Fruit fly (Drosophila melanogaster) whole organism, embryonic: ENCODE measurements around the gene CG33111.
A peak's percentile ranks its signal among the peaks of the same experiment; 100 is the strongest.

Source experiments
- Atf6 ChIP-seq: fragments of 200-800 bp; sonication (Bioruptor generic); IDR thresholded peaks from 2 replicates; pipeline ENCODE4 v1.3.6; 2022; ENCODE audit warnings: missing biosample characterization, missing genetic modification characterization
- Bdp1 ChIP-seq: fragments of 200-800 bp; sonication (Bioruptor generic); optimal IDR thresholded peaks from 3 replicates; lab custom pipeline; 2016; ENCODE audit warnings: missing biosample characterization, missing genetic modification characterization
- CG11696 ChIP-seq: fragments of 200-800 bp; sonication (Bioruptor generic); IDR thresholded peaks from 2 replicates; pipeline ENCODE4 v1.3.6; 2022; ENCODE audit warnings: missing biosample characterization, missing genetic modification characterization
- CG12104 ChIP-seq: fragments of 200-800 bp; sonication (Bioruptor generic); optimal IDR thresholded peaks from 3 replicates; lab custom pipeline; 2016; ENCODE audit warnings: missing biosample characterization, missing genetic modification characterization
- CG12659 ChIP-seq: fragments of 200-800 bp; sonication (Bioruptor generic); optimal IDR thresholded peaks from 3 replicates; lab custom pipeline; 2017; ENCODE audit warnings: mild to moderate bottlenecking, missing biosample characterization, missing genetic modification reagents, missing genetic modification characterization
- CG13287 ChIP-seq: fragments of 200-800 bp; sonication (Bioruptor generic); IDR thresholded peaks from 2 replicates; pipeline ENCODE4 v1.3.6; 2022; ENCODE audit warnings: missing biosample characterization, missing genetic modification characterization; ENCODE audit not compliant: partially characterized antibody
- CG13424 ChIP-seq: fragments of 200-800 bp; sonication (Bioruptor generic); optimal IDR thresholded peaks from 2 replicates; lab custom pipeline; 2019; ENCODE audit warnings: missing biosample characterization, mild to moderate bottlenecking, missing genetic modification characterization, moderate library complexity
- CG15514 ChIP-seq: fragments of 200-800 bp; sonication (Bioruptor generic); optimal IDR thresholded peaks from 3 replicates; lab custom pipeline; 2017; ENCODE audit warnings: missing biosample characterization, missing genetic modification characterization, mild to moderate bottlenecking, moderate library complexity, missing genetic modification reagents
- CG1603 ChIP-seq: fragments of 200-800 bp; sonication (Bioruptor generic); optimal IDR thresholded peaks from 2 replicates; lab custom pipeline; 2019; ENCODE audit warnings: missing biosample characterization, mild to moderate bottlenecking, missing genetic modification characterization, moderate library complexity
- CG16813 ChIP-seq: fragments of 200-800 bp; sonication (Bioruptor generic); IDR thresholded peaks from 3 replicates; pipeline ENCODE4 v1.3.6; 2022; ENCODE audit warnings: missing biosample characterization, missing genetic modification characterization; ENCODE audit not compliant: partially characterized antibody
- CG17359 ChIP-seq: fragments of 200-800 bp; sonication (Bioruptor generic); optimal IDR thresholded peaks from 3 replicates; lab custom pipeline; 2018; ENCODE audit warnings: missing biosample characterization, mild to moderate bottlenecking, missing genetic modification characterization, moderate library complexity
- CG1792 ChIP-seq: fragments of 200-800 bp; sonication (Bioruptor generic); optimal IDR thresholded peaks from 2 replicates; lab custom pipeline; 2016; ENCODE audit warnings: missing biosample characterization, missing genetic modification characterization
- CG2116 ChIP-seq: fragments of 200-800 bp; sonication (Bioruptor generic); optimal IDR thresholded peaks from 3 replicates; lab custom pipeline; 2018; ENCODE audit warnings: missing biosample characterization, mild to moderate bottlenecking, missing genetic modification characterization
- CG2120 ChIP-seq: fragments of 200-800 bp; sonication (Bioruptor generic); optimal IDR thresholded peaks from 3 replicates; lab custom pipeline; 2016; ENCODE audit warnings: missing biosample characterization, missing genetic modification characterization
- CG2202 ChIP-seq: fragments of 200-800 bp; sonication (Bioruptor generic); optimal IDR thresholded peaks from 2 replicates; lab custom pipeline; 2018; ENCODE audit warnings: missing biosample characterization, mild to moderate bottlenecking, missing genetic modification characterization
- CG4282 ChIP-seq: fragments of 200-800 bp; sonication (Bioruptor generic); optimal IDR thresholded peaks from 2 replicates; lab custom pipeline; 2016; ENCODE audit warnings: missing biosample characterization, missing genetic modification characterization
- CG4360 ChIP-seq: fragments of 200-800 bp; sonication (Bioruptor generic); IDR thresholded peaks from 2 replicates; pipeline ENCODE4 v1.3.6; 2022; ENCODE audit warnings: missing biosample characterization, missing genetic modification characterization
- CG4617 ChIP-seq: fragments of 200-800 bp; sonication (Bioruptor generic); optimal IDR thresholded peaks from 3 replicates; lab custom pipeline; 2016; ENCODE audit warnings: missing biosample characterization, missing genetic modification characterization, borderline replicate concordance
- CG4707 ChIP-seq: fragments of 200-800 bp; sonication (Bioruptor generic); optimal IDR thresholded peaks from 2 replicates; lab custom pipeline; 2018; ENCODE audit warnings: missing biosample characterization, mild to moderate bottlenecking, missing genetic modification characterization, moderate library complexity
- CG7357 ChIP-seq: fragments of 200-800 bp; sonication (Bioruptor generic); IDR thresholded peaks from 3 replicates; pipeline ENCODE4 v1.3.6; 2022; ENCODE audit warnings: missing biosample characterization, missing genetic modification characterization
- CG8388 ChIP-seq: fragments of 200-800 bp; sonication (Bioruptor generic); optimal IDR thresholded peaks from 2 replicates; lab custom pipeline; 2019; ENCODE audit warnings: missing biosample characterization, mild to moderate bottlenecking, missing genetic modification characterization, moderate library complexity
- Dip3 ChIP-seq: fragments of 200-800 bp; sonication (Bioruptor generic); optimal IDR thresholded peaks from 3 replicates; lab custom pipeline; 2016; ENCODE audit warnings: missing biosample characterization, missing genetic modification characterization
- E2f1 ChIP-seq: fragments of 200-800 bp; sonication (Bioruptor generic); IDR thresholded peaks from 2 replicates; pipeline ENCODE4 v1.3.6; 2022; ENCODE audit warnings: missing biosample characterization, missing genetic modification characterization
- Elba2 ChIP-seq: fragments of 200-800 bp; sonication (Bioruptor generic); optimal IDR thresholded peaks from 3 replicates; lab custom pipeline; 2016; ENCODE audit warnings: missing biosample characterization, missing genetic modification characterization
- Fer3 ChIP-seq: fragments of 200-800 bp; sonication (Bioruptor generic); optimal IDR thresholded peaks from 2 replicates; lab custom pipeline; 2018; ENCODE audit warnings: missing biosample characterization, mild to moderate bottlenecking, missing genetic modification characterization, moderate library complexity
- Nf-YB ChIP-seq: fragments of 200-800 bp; sonication (Bioruptor generic); optimal IDR thresholded peaks from 3 replicates; lab custom pipeline; 2019; ENCODE audit warnings: missing biosample characterization, mild to moderate bottlenecking, missing genetic modification characterization, moderate library complexity
- Spps ChIP-seq: fragments of 200-800 bp; sonication (Bioruptor generic); optimal IDR thresholded peaks from 2 replicates; lab custom pipeline; 2018; ENCODE audit warnings: missing biosample characterization, mild to moderate bottlenecking, missing genetic modification characterization
- Trl ChIP-seq, 3 experiments: fragments of >200 bp in 2 of 3; fragments of 200-800 bp in 1 of 3; sonication (Bioruptor generic) in 1 of 3; optimal IDR thresholded peaks; 2 replicates in 1 of 3; 3 replicates in 2 of 3; lab custom pipeline; 2016 to 2017; ENCODE audit warnings: missing biosample characterization in 1 of 3, missing genetic modification characterization in 1 of 3
- amos ChIP-seq: fragments of 200-800 bp; sonication (Bioruptor generic); IDR thresholded peaks from 2 replicates; pipeline ENCODE4 v1.3.6; 2022; ENCODE audit warnings: missing biosample characterization, missing genetic modification characterization; ENCODE audit not compliant: partially characterized antibody
- bab2 ChIP-seq: fragments of 200-800 bp; sonication (Bioruptor generic); optimal IDR thresholded peaks from 2 replicates; lab custom pipeline; 2016; ENCODE audit warnings: missing biosample characterization, missing genetic modification characterization
- cad ChIP-seq: fragments of >200 bp; optimal IDR thresholded peaks from 2 replicates; lab custom pipeline; 2017; ENCODE audit warnings: missing biosample characterization, missing genetic modification characterization
- corto ChIP-seq: fragments of 200-800 bp; sonication (Bioruptor generic); optimal IDR thresholded peaks from 2 replicates; lab custom pipeline; 2016; ENCODE audit warnings: missing biosample characterization, mild to moderate bottlenecking, missing genetic modification characterization, moderate library complexity
- crc ChIP-seq: fragments of 200-800 bp; sonication (Bioruptor generic); optimal IDR thresholded peaks from 2 replicates; lab custom pipeline; 2016; ENCODE audit warnings: missing biosample characterization, missing genetic modification characterization
- da ChIP-seq: fragments of 200-800 bp; sonication (Bioruptor generic); optimal IDR thresholded peaks from 2 replicates; lab custom pipeline; 2016; ENCODE audit warnings: missing biosample characterization, missing genetic modification characterization
- disco-r ChIP-seq: fragments of 200-800 bp; sonication (Bioruptor generic); optimal IDR thresholded peaks from 2 replicates; lab custom pipeline; 2016; ENCODE audit warnings: missing biosample characterization, missing genetic modification characterization
- ewg ChIP-seq: fragments of 200-800 bp; sonication (Bioruptor generic); optimal IDR thresholded peaks from 3 replicates; lab custom pipeline; 2017; ENCODE audit warnings: mild to moderate bottlenecking, missing biosample characterization, missing genetic modification reagents, missing genetic modification characterization
- gsb-n ChIP-seq: fragments of 200-800 bp; sonication (Bioruptor generic); optimal IDR thresholded peaks from 3 replicates; lab custom pipeline; 2018; ENCODE audit warnings: missing biosample characterization, mild to moderate bottlenecking, missing genetic modification characterization
- hbn ChIP-seq: fragments of 200-800 bp; sonication (Bioruptor generic); IDR thresholded peaks from 2 replicates; pipeline ENCODE4 v1.3.6; 2022; ENCODE audit warnings: missing biosample characterization, missing genetic modification characterization; ENCODE audit not compliant: partially characterized antibody
- lbe ChIP-seq: fragments of 200-800 bp; sonication (Bioruptor generic); optimal IDR thresholded peaks from 2 replicates; lab custom pipeline; 2016; ENCODE audit warnings: missing biosample characterization, mild to moderate bottlenecking, missing genetic modification characterization
- maf-S ChIP-seq: fragments of 200-800 bp; sonication (Bioruptor generic); optimal IDR thresholded peaks from 2 replicates; lab custom pipeline; 2016; ENCODE audit warnings: missing biosample characterization, missing genetic modification characterization
- nmo ChIP-seq: fragments of 200-800 bp; sonication (Bioruptor generic); optimal IDR thresholded peaks from 2 replicates; lab custom pipeline; 2018; ENCODE audit warnings: missing biosample characterization, mild to moderate bottlenecking, missing genetic modification characterization, moderate library complexity
- org-1 ChIP-seq: fragments of 200-800 bp; sonication (Bioruptor generic); optimal IDR thresholded peaks from 2 replicates; lab custom pipeline; 2017; ENCODE audit warnings: missing biosample characterization, missing genetic modification characterization
- pan ChIP-seq, 4 experiments: fragments of >200 bp in 3 of 4; fragments of 200-800 bp in 1 of 4; sonication (Bioruptor generic) in 1 of 4; optimal IDR thresholded peaks in 3 of 4; IDR thresholded peaks in 1 of 4; 2 replicates each; pipeline versions ENCODE4 v1.3.6 to Lab custom; 2017 to 2022; ENCODE audit warnings: missing biosample characterization in 2 of 4, missing genetic modification characterization in 2 of 4, mixed read lengths in 1 of 4
- pzg ChIP-seq: fragments of 200-800 bp; sonication (Bioruptor generic); optimal IDR thresholded peaks from 3 replicates; lab custom pipeline; 2018; ENCODE audit warnings: missing biosample characterization, mild to moderate bottlenecking, missing genetic modification characterization, moderate library complexity
- seq ChIP-seq: fragments of 200-800 bp; sonication (Bioruptor generic); IDR thresholded peaks from 2 replicates; pipeline ENCODE4 v1.3.6; 2022; ENCODE audit warnings: missing biosample characterization, missing genetic modification characterization
- slbo ChIP-seq: fragments of 200-800 bp; sonication (Bioruptor generic); IDR thresholded peaks from 2 replicates; pipeline ENCODE4 v1.3.6; 2022; ENCODE audit warnings: missing biosample characterization, missing genetic modification characterization
- stc ChIP-seq: fragments of 200-800 bp; sonication (Bioruptor generic); IDR thresholded peaks from 2 replicates; pipeline ENCODE4 v1.3.6; 2022; ENCODE audit warnings: missing biosample characterization, missing genetic modification characterization
- zfh1 ChIP-seq: fragments of 200-800 bp; sonication (Bioruptor generic); IDR thresholded peaks from 3 replicates; pipeline ENCODE4 v1.3.6; 2022; ENCODE audit warnings: missing biosample characterization, missing genetic modification characterization

The CG33111 gene

DNA sequence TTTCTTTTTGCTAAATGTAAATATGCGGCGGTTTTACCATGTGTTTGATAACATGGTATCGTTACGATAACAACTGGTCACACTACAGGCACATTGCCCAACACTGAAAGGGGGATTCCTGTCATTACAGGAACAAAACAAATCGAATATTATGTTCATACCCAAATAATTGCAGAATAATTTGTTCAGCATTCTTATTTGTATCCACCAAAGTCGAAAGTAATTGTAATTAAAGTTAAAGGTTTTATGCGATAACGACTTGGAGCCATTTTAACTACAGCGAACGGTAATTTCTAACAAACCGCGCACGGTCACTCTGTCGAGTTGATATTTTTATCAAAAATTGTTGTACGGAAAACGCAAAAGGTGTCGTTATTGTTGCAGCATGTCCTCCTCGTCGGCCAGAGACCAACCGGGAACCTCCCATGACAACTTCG is 51.6 kb downstream of the CG33111 start, which contains the start of the genes CG10214 and CG10375 (continued):
- TF ChIP-seq CG16813 (GFP tag; lab: Robert Waterston, UW) (peak; percentile 50), CG4617 (GFP tag; lab: Kevin White, UChicago) (peak; percentile 95), maf-S (peak; percentile 74), CG15514 (peak; percentile 72), cad (GFP tag; lab: Kevin White, UChicago) (no peak), bab2 (GFP tag; lab: Kevin White, UChicago) (peak; percentile 71), CG4360 (no peak), CG1792 (GFP tag; lab: Kevin White, UChicago) (peak; percentile 79), CG2120 (GFP tag; lab: Kevin White, UChicago) (peak; percentile 90), ewg (peak; percentile 68), Spps (tag; lab: Kevin White, UChicago) (peak; percentile 44), CG4282 (GFP tag; lab: Kevin White, UChicago) (peak; percentile 63), CG12104 (GFP tag; lab: Kevin White, UChicago) (peak; percentile 27), disco-r (peak; percentile 59), CG1603 (tag; lab: Kevin White, UChicago) (peak; percentile 94), CG13424 (tag; lab: Kevin White, UChicago) (peak; percentile 68), stc (GFP tag; lab: Robert Waterston, UW) (0 out of 2 replicates have a peak, but pooled peaks have one; percentile 21), org-1 (GFP tag; lab: Kevin White, UChicago) (no peak), CG2202 (tag; lab: Kevin White, UChicago) (peak; percentile 32), CG7357 (GFP tag; lab: Robert Waterston, UW) (no peak; the same call in 2 of the 3 replicates), lbe (peak; percentile 69), CG12659 (GFP tag; lab: Kevin White, UChicago) (peak; percentile 92), CG11696 (GFP tag; lab: Robert Waterston, UW) (no peak), CG8388 (GFP tag; lab: Kevin White, UChicago) (peak; percentile 56), pzg (GFP tag; lab: Kevin White, UChicago) (peak; percentile 91), CG13287 (GFP tag; lab: Robert Waterston, UW) (peak; percentile 71), seq (peak; percentile 44; the same call in 1 of the 2 replicates), corto (GFP tag; lab: Kevin White, UChicago) (no peak), Elba2 (GFP tag; lab: Kevin White, UChicago) (peak; percentile 61), pan (optimal IDR thresholded peaks at IDR 0.05; lab: Kevin White, UChicago) (no peak), pan (GFP tag; optimal IDR thresholded peaks at IDR 0.05 in 1 of 2, IDR thresholded peaks at IDR 0.05 in 1 of 2) (peak in 1 of 2 experiments; percentile 74), slbo (GFP tag; lab: Robert Waterston, UW) (peak; percentile 84), CG2116 (GFP tag; lab: Kevin White, UChicago) (peak; percentile 69), Dip3 (peak; percentile 80), CG4707 (GFP tag; lab: Kevin White, UChicago) (peak; percentile 17), Trl (optimal IDR thresholded peaks at IDR 0.05; lab: Kevin White, UChicago) (no peak), Trl (GFP tag; optimal IDR thresholded peaks at IDR 0.05; lab: Kevin White, UChicago) (peak; percentile 88), gsb-n (tag; lab: Kevin White, UChicago) (peak; percentile 50), Bdp1 (GFP tag; lab: Kevin White, UChicago) (peak; percentile 66), Nf-YB (GFP tag; lab: Kevin White, UChicago) (peak; percentile 44), Atf6 (0 out of 2 replicates have a peak, but pooled peaks have one; percentile 44), E2f1 (GFP tag; lab: Robert Waterston, UW) (peak; percentile 71), Fer3 (tag; lab: Kevin White, UChicago) (peak; percentile 67), crc (GFP tag; lab: Kevin White, UChicago) (peak; percentile 64), hbn (peak; percentile 34; the same call in 1 of the 2 replicates), da (GFP tag; lab: Kevin White, UChicago) (peak; percentile 71), zfh1 (GFP tag; lab: Robert Waterston, UW) (peak; percentile 72; the same call in 2 of the 3 replicates), nmo (GFP tag; lab: Kevin White, UChicago) (peak; percentile 83), amos (GFP tag; lab: Robert Waterston, UW) (peak; percentile 33; the same call in 1 of the 2 replicates), CG17359 (tag; lab: Kevin White, UChicago) (peak; percentile 67)
